Fruit fly (Drosophila melanogaster): ENCODE results near the gene CG1529.
A peak's percentile ranks its signal among the peaks of the same experiment; 100 is the strongest.

Gene CG1529

DNA sequence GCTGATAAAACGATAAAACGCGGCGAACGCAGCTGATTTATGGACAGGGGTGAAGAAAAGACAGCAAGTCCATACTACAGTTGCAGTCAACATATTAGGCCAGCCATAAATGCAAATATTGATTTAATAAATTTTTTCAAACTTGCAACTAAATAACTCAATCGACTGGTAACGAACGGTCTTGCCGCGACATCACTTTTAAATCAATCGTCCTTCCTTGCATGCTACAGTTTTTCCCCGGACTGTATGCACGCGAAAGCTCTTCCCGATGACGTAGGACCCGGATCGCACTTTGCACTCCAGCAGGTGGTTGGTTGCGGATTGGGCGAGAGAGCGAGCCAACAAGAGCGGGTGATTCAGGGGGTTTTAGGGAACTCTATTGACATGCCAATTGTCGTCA is 33.2 kb upstream of the CG1529 start (continued):
- no peak for TF ChIP-seq nerfin-1 (tag; optimal IDR thresholded peaks at IDR 0.05)
- peak; percentile 35; the same call in 1 of the 3 replicates for TF ChIP-seq dysf (GFP tag; IDR thresholded peaks at IDR 0.05)
- no peak for TF ChIP-seq sens-2 (GFP tag; IDR thresholded peaks at IDR 0.05)
- no peak for TF ChIP-seq dan (GFP tag; IDR thresholded peaks at IDR 0.05)
- TF ChIP-seq Rfx (GFP tag; IDR thresholded peaks at IDR 0.05) = no peak
- TF ChIP-seq CG17612 (GFP tag; IDR thresholded peaks at IDR 0.05) = no peak
- peak; percentile 30; the same call in 1 of the 2 replicates for TF ChIP-seq CG14441 (GFP tag; IDR thresholded peaks at IDR 0.05)
- no peak for TF ChIP-seq zen2 (GFP tag; IDR thresholded peaks at IDR 0.05; ENCODE audit: partially characterized antibody)
- TF ChIP-seq Asciz (GFP tag; optimal IDR thresholded peaks at IDR 0.05) = no peak
- no peak for TF ChIP-seq ATbp (GFP tag; optimal IDR thresholded peaks at IDR 0.05)
- TF ChIP-seq CG11723 (GFP tag; optimal IDR thresholded peaks at IDR 0.05) = no peak
- TF ChIP-seq Eip74EF (GFP tag; optimal IDR thresholded peaks at IDR 0.05) = no peak
- TF ChIP-seq maf-S (GFP tag; optimal IDR thresholded peaks at IDR 0.05) = no peak
- TF ChIP-seq cas (GFP tag; IDR thresholded peaks at IDR 0.05) = no peak
- TF ChIP-seq CG11456 (GFP tag; IDR thresholded peaks at IDR 0.05) = peak; percentile 64; the same call in 1 of the 3 replicates
- TF ChIP-seq scrt (GFP tag; optimal IDR thresholded peaks at IDR 0.05) = no peak
- TF ChIP-seq Max (GFP tag; optimal IDR thresholded peaks at IDR 0.05) = no peak
- no peak for TF ChIP-seq Oli (tag; optimal IDR thresholded peaks at IDR 0.05)
- TF ChIP-seq crc (GFP tag; optimal IDR thresholded peaks at IDR 0.05) = no peak
- TF ChIP-seq Dref (GFP tag; IDR thresholded peaks at IDR 0.05) = no peak
- no peak for TF ChIP-seq kni (GFP tag; optimal IDR thresholded peaks at IDR 0.05)
- no peak for TF ChIP-seq CG12236 (GFP tag; optimal IDR thresholded peaks at IDR 0.05)
- TF ChIP-seq Hr39 (optimal IDR thresholded peaks at IDR 0.05) = no peak
- TF ChIP-seq sima (GFP tag; optimal IDR thresholded peaks at IDR 0.05) = no peak
- peak; percentile 18; the same call in 1 of the 2 replicates for TF ChIP-seq HLH3B (GFP tag; IDR thresholded peaks at IDR 0.05)
- TF ChIP-seq row (GFP tag; IDR thresholded peaks at IDR 0.05) = peak; percentile 46; the same call in 2 of the 3 replicates
- no peak for TF ChIP-seq luna (GFP tag; optimal IDR thresholded peaks at IDR 0.05)
- TF ChIP-seq CTCF (GFP tag; optimal IDR thresholded peaks at IDR 0.05) = no peak
- TF ChIP-seq abd-A (tag; optimal IDR thresholded peaks at IDR 0.05) = no peak
- no peak for TF ChIP-seq her (GFP tag; optimal IDR thresholded peaks at IDR 0.05)
- no peak for TF ChIP-seq CG6683 (GFP tag; optimal IDR thresholded peaks at IDR 0.05)
- TF ChIP-seq Taf1 (GFP tag; IDR thresholded peaks at IDR 0.05) = no peak
- no peak for TF ChIP-seq NC2β (GFP tag; optimal IDR thresholded peaks at IDR 0.05)
- no peak for TF ChIP-seq twi (tag; optimal IDR thresholded peaks at IDR 0.05)
- TF ChIP-seq bbx (GFP tag; IDR thresholded peaks at IDR 0.05; ENCODE audit: partially characterized antibody) = no peak
- TF ChIP-seq CG18764 (GFP tag; optimal IDR thresholded peaks at IDR 0.05) = no peak
- TF ChIP-seq CG33557 (GFP tag; optimal IDR thresholded peaks at IDR 0.05) = no peak
- no peak for TF ChIP-seq CG3995 (GFP tag; optimal IDR thresholded peaks at IDR 0.05)
- peak; percentile 15 for TF ChIP-seq CG11504 (tag; optimal IDR thresholded peaks at IDR 0.05)
- TF ChIP-seq lab (GFP tag; optimal IDR thresholded peaks at IDR 0.05) = no peak
- no peak for TF ChIP-seq gt (GFP tag; IDR thresholded peaks at IDR 0.05)
- TF ChIP-seq mirr (GFP tag; optimal IDR thresholded peaks at IDR 0.05) = no peak
- TF ChIP-seq Oaz (GFP tag; IDR thresholded peaks at IDR 0.05) = no peak
- no peak for TF ChIP-seq phol (tag; optimal IDR thresholded peaks at IDR 0.05)
- no peak for TF ChIP-seq CG17912 (GFP tag; optimal IDR thresholded peaks at IDR 0.05)
- no peak for TF ChIP-seq stwl (tag; optimal IDR thresholded peaks at IDR 0.05)
- TF ChIP-seq CG8290 (GFP tag; optimal IDR thresholded peaks at IDR 0.05) = no peak
- peak in 1 of 2 experiments; percentile 47 for TF ChIP-seq CG8290 (tag; optimal IDR thresholded peaks at IDR 0.05)
- TF ChIP-seq NK7.1 (GFP tag; optimal IDR thresholded peaks at IDR 0.05) = no peak
- TF ChIP-seq gro (GFP tag; optimal IDR thresholded peaks at IDR 0.05) = no peak
- no peak for TF ChIP-seq tap (tag; optimal IDR thresholded peaks at IDR 0.05)
- no peak for TF ChIP-seq schlank (tag; optimal IDR thresholded peaks at IDR 0.05)
- TF ChIP-seq sens (GFP tag) = peak; percentile 73

Measured in whole organism, embryonic.